Fruit fly (Drosophila melanogaster) whole organism, embryonic: ENCODE data around the gene Kdm3.

Experiments used
- Antp ChIP-seq: fragments of 200-800 bp; sonication (Bioruptor generic); optimal IDR thresholded peaks from 3 replicates; lab custom pipeline; 2016; ENCODE audit warnings: missing biosample characterization, missing genetic modification characterization
- Asciz ChIP-seq: fragments of 200-800 bp; sonication (Bioruptor generic); optimal IDR thresholded peaks from 2 replicates; lab custom pipeline; 2017; ENCODE audit warnings: missing biosample characterization, mild to moderate bottlenecking, missing genetic modification characterization, missing genetic modification reagents
- Atf6 ChIP-seq: fragments of 200-800 bp; sonication (Bioruptor generic); IDR thresholded peaks from 2 replicates; pipeline ENCODE4 v1.3.6; 2022; ENCODE audit warnings: missing biosample characterization, missing genetic modification characterization
- B-H1 ChIP-seq: fragments of 200-800 bp; sonication (Bioruptor generic); IDR thresholded peaks from 3 replicates; pipeline ENCODE4 v1.3.6; 2022; ENCODE audit warnings: missing biosample characterization, missing genetic modification characterization
- CG10209 ChIP-seq: fragments of 200-800 bp; sonication (Bioruptor generic); optimal IDR thresholded peaks from 3 replicates; lab custom pipeline; 2017; ENCODE audit warnings: missing biosample characterization, mild to moderate bottlenecking, missing genetic modification characterization, missing genetic modification reagents
- CG10267 ChIP-seq: fragments of 200-800 bp; sonication (Bioruptor generic); optimal IDR thresholded peaks from 2 replicates; lab custom pipeline; 2018; ENCODE audit warnings: missing biosample characterization, mild to moderate bottlenecking, missing genetic modification characterization, moderate library complexity
- CG10431 ChIP-seq: fragments of 200-800 bp; sonication (Bioruptor generic); optimal IDR thresholded peaks from 3 replicates; lab custom pipeline; 2018; ENCODE audit warnings: missing biosample characterization, mild to moderate bottlenecking, missing genetic modification characterization
- CG10565 ChIP-seq: fragments of 200-800 bp; sonication (Bioruptor generic); optimal IDR thresholded peaks from 3 replicates; lab custom pipeline; 2016; ENCODE audit warnings: missing biosample characterization, mild to moderate bottlenecking, missing genetic modification characterization
- CG11093 ChIP-seq: fragments of 200-800 bp; sonication (Bioruptor generic); IDR thresholded peaks from 3 replicates; pipeline ENCODE4 v1.3.6; 2022; ENCODE audit warnings: missing biosample characterization, missing genetic modification characterization
- CG12236 ChIP-seq: fragments of 200-800 bp; sonication (Bioruptor generic); optimal IDR thresholded peaks from 2 replicates; lab custom pipeline; 2016; ENCODE audit warnings: missing biosample characterization, missing genetic modification characterization
- CG12942 ChIP-seq: fragments of 200-800 bp; sonication (Bioruptor generic); optimal IDR thresholded peaks from 3 replicates; lab custom pipeline; 2016; ENCODE audit warnings: missing biosample characterization, missing genetic modification characterization
- CG13894 ChIP-seq: fragments of 200-800 bp; sonication (Bioruptor generic); optimal IDR thresholded peaks from 3 replicates; lab custom pipeline; 2018; ENCODE audit warnings: missing biosample characterization, mild to moderate bottlenecking, missing genetic modification characterization, moderate library complexity
- CG16779 ChIP-seq: fragments of 200-800 bp; sonication (Bioruptor generic); IDR thresholded peaks from 2 replicates; pipeline ENCODE4 v1.3.6; 2022; ENCODE audit warnings: missing biosample characterization, missing genetic modification characterization
- CG17359 ChIP-seq: fragments of 200-800 bp; sonication (Bioruptor generic); optimal IDR thresholded peaks from 3 replicates; lab custom pipeline; 2018; ENCODE audit warnings: missing biosample characterization, mild to moderate bottlenecking, missing genetic modification characterization, moderate library complexity
- CG2120 ChIP-seq: fragments of 200-800 bp; sonication (Bioruptor generic); optimal IDR thresholded peaks from 3 replicates; lab custom pipeline; 2016; ENCODE audit warnings: missing biosample characterization, missing genetic modification characterization
- CG32767 ChIP-seq: fragments of 200-800 bp; sonication (Bioruptor generic); IDR thresholded peaks from 2 replicates; pipeline ENCODE4 v1.3.6; 2022; ENCODE audit warnings: missing biosample characterization, missing genetic modification characterization
- CG3281 ChIP-seq: fragments of 200-800 bp; sonication (Bioruptor generic); optimal IDR thresholded peaks from 3 replicates; lab custom pipeline; 2017; ENCODE audit warnings: missing biosample characterization, mild to moderate bottlenecking, missing genetic modification characterization
- CG34422 ChIP-seq: fragments of 200-800 bp; sonication (Bioruptor generic); IDR thresholded peaks from 3 replicates; pipeline ENCODE4 v1.3.6; 2022; ENCODE audit warnings: missing biosample characterization, missing genetic modification characterization
- CG3838 ChIP-seq: fragments of 200-800 bp; sonication (Bioruptor generic); optimal IDR thresholded peaks from 3 replicates; lab custom pipeline; 2016; ENCODE audit warnings: missing biosample characterization, missing genetic modification characterization
- CG42726 ChIP-seq: fragments of 200-800 bp; sonication (Bioruptor generic); IDR thresholded peaks from 2 replicates; pipeline ENCODE4 v1.3.6; 2022; ENCODE audit warnings: missing biosample characterization, missing genetic modification characterization; ENCODE audit not compliant: partially characterized antibody
- CG4854 ChIP-seq: fragments of 200-800 bp; sonication (Bioruptor generic); optimal IDR thresholded peaks from 2 replicates; lab custom pipeline; 2016; ENCODE audit warnings: missing biosample characterization, missing genetic modification characterization, inconsistent platforms
- CG6254 ChIP-seq: fragments of 200-800 bp; sonication (Bioruptor generic); optimal IDR thresholded peaks from 3 replicates; lab custom pipeline; 2017; ENCODE audit warnings: mild to moderate bottlenecking, missing biosample characterization, missing genetic modification reagents, missing genetic modification characterization
- CG8359 ChIP-seq: fragments of 200-800 bp; sonication (Bioruptor generic); optimal IDR thresholded peaks from 2 replicates; lab custom pipeline; 2017; ENCODE audit warnings: missing biosample characterization, mild to moderate bottlenecking, missing genetic modification characterization, borderline replicate concordance
- CG9215 ChIP-seq: fragments of 200-800 bp; sonication (Bioruptor generic); IDR thresholded peaks from 2 replicates; pipeline ENCODE4 v1.3.6; 2022; ENCODE audit warnings: missing biosample characterization, missing genetic modification characterization
- Camta ChIP-seq: fragments of 200-800 bp; sonication (Bioruptor generic); optimal IDR thresholded peaks from 2 replicates; lab custom pipeline; 2016; ENCODE audit warnings: missing biosample characterization, missing genetic modification characterization
- Dfd ChIP-seq, 2 experiments: fragments of >200 bp; optimal IDR thresholded peaks; 2 replicates each; lab custom pipeline; 2017; ENCODE audit warnings: missing biosample characterization in 2 of 2, missing genetic modification characterization in 2 of 2
- GATAe ChIP-seq: fragments of 200-800 bp; sonication (Bioruptor generic); conservative IDR thresholded peaks from 2 replicates; pipeline ENCODE4 v1.3.6; 2022; ENCODE audit warnings: missing biosample characterization, missing genetic modification characterization
- Lim3 ChIP-seq: fragments of 200-800 bp; sonication (Bioruptor generic); IDR thresholded peaks from 2 replicates; pipeline ENCODE4 v1.3.6; 2022; ENCODE audit warnings: missing biosample characterization, missing genetic modification characterization
- Mad ChIP-seq: fragments of 200-800 bp; sonication (Bioruptor generic); optimal IDR thresholded peaks from 2 replicates; lab custom pipeline; 2016; ENCODE audit warnings: missing biosample characterization, missing genetic modification characterization
- Max ChIP-seq: fragments of 200-800 bp; sonication (Bioruptor generic); optimal IDR thresholded peaks from 2 replicates; lab custom pipeline; 2016; ENCODE audit warnings: missing biosample characterization, mild to moderate bottlenecking, missing genetic modification characterization
- Nf-YC ChIP-seq: fragments of 200-800 bp; optimal IDR thresholded peaks from 3 replicates; lab custom pipeline; 2019; ENCODE audit warnings: missing biosample characterization, mild to moderate bottlenecking, missing genetic modification characterization, moderate library complexity
- Scr ChIP-seq: fragments of 200-800 bp; sonication (Bioruptor generic); IDR thresholded peaks from 2 replicates; pipeline ENCODE4 v1.3.6; 2022; ENCODE audit warnings: missing biosample characterization, missing genetic modification characterization; ENCODE audit not compliant: partially characterized antibody
- Sin3A ChIP-seq: fragments of >200 bp; optimal IDR thresholded peaks from 2 replicates; lab custom pipeline; 2018
- Spps ChIP-seq: fragments of 200-800 bp; sonication (Bioruptor generic); optimal IDR thresholded peaks from 2 replicates; lab custom pipeline; 2018; ENCODE audit warnings: missing biosample characterization, mild to moderate bottlenecking, missing genetic modification characterization
- ase ChIP-seq: fragments of 200-800 bp; sonication (Bioruptor generic); IDR thresholded peaks from 3 replicates; pipeline ENCODE4 v1.3.6; 2022; ENCODE audit warnings: missing biosample characterization, missing genetic modification characterization
- disco-r ChIP-seq: fragments of 200-800 bp; sonication (Bioruptor generic); optimal IDR thresholded peaks from 2 replicates; lab custom pipeline; 2016; ENCODE audit warnings: missing biosample characterization, missing genetic modification characterization
- dm ChIP-seq: fragments of 200-800 bp; sonication (Bioruptor generic); optimal IDR thresholded peaks from 3 replicates; lab custom pipeline; 2016; ENCODE audit warnings: missing biosample characterization, missing genetic modification characterization
- eve ChIP-seq, 2 experiments: fragments of >200 bp; optimal IDR thresholded peaks; 2 replicates each; lab custom pipeline; 2017; ENCODE audit warnings: missing biosample characterization in 2 of 2, missing genetic modification characterization in 2 of 2
- exex ChIP-seq: fragments of 200-800 bp; sonication (Bioruptor generic); optimal IDR thresholded peaks from 4 replicates; lab custom pipeline; 2018; ENCODE audit warnings: missing biosample characterization, mild to moderate bottlenecking, missing genetic modification characterization, moderate library complexity
- gce ChIP-seq: fragments of 200-800 bp; sonication (Bioruptor generic); IDR thresholded peaks from 3 replicates; pipeline ENCODE4 v1.3.6; 2022; ENCODE audit warnings: missing biosample characterization, missing genetic modification characterization
- grau ChIP-seq: fragments of 200-800 bp; optimal IDR thresholded peaks from 3 replicates; lab custom pipeline; 2019; ENCODE audit warnings: missing biosample characterization, mild to moderate bottlenecking, missing genetic modification characterization, moderate library complexity
- klu ChIP-seq: fragments of 200-800 bp; sonication (Bioruptor generic); IDR thresholded peaks from 2 replicates; pipeline ENCODE4 v1.3.6; 2022; ENCODE audit warnings: missing biosample characterization, missing genetic modification characterization
- mam ChIP-seq: fragments of 200-800 bp; sonication (Bioruptor generic); optimal IDR thresholded peaks from 3 replicates; lab custom pipeline; 2016; ENCODE audit warnings: missing biosample characterization, missing genetic modification characterization
- nom ChIP-seq: fragments of 200-800 bp; sonication (Bioruptor generic); optimal IDR thresholded peaks from 2 replicates; lab custom pipeline; 2017; ENCODE audit warnings: missing biosample characterization, missing genetic modification characterization, mild to moderate bottlenecking, moderate library complexity, missing genetic modification reagents
- onecut ChIP-seq: fragments of 200-800 bp; sonication (Bioruptor generic); IDR thresholded peaks from 2 replicates; pipeline ENCODE4 v1.3.6; 2022; ENCODE audit warnings: missing biosample characterization, missing genetic modification characterization
- psq ChIP-seq: fragments of 200-800 bp; sonication (Bioruptor generic); optimal IDR thresholded peaks from 2 replicates; lab custom pipeline; 2017; ENCODE audit warnings: missing biosample characterization, missing genetic modification characterization
- pzg ChIP-seq: fragments of 200-800 bp; sonication (Bioruptor generic); optimal IDR thresholded peaks from 3 replicates; lab custom pipeline; 2018; ENCODE audit warnings: missing biosample characterization, mild to moderate bottlenecking, missing genetic modification characterization, moderate library complexity
- sens-2 ChIP-seq: fragments of 200-800 bp; sonication (Bioruptor generic); IDR thresholded peaks from 2 replicates; pipeline ENCODE4 v1.3.6; 2022; ENCODE audit warnings: missing biosample characterization, missing genetic modification characterization
- sisA ChIP-seq: fragments of 200-800 bp; sonication (Bioruptor generic); IDR thresholded peaks from 2 replicates; pipeline ENCODE4 v1.3.6; 2022; ENCODE audit warnings: missing biosample characterization, missing genetic modification characterization
- ttk ChIP-seq: fragments of 200-800 bp; sonication (Bioruptor generic); IDR thresholded peaks from 2 replicates; pipeline ENCODE4 v2.1.2; 2022; ENCODE audit warnings: missing biosample characterization, missing genetic modification characterization
- tup ChIP-seq: fragments of 200-800 bp; sonication (Bioruptor generic); optimal IDR thresholded peaks from 2 replicates; lab custom pipeline; 2016; ENCODE audit warnings: missing biosample characterization, mild to moderate bottlenecking, missing genetic modification characterization, moderate library complexity
- z ChIP-seq: fragments of 200-800 bp; sonication (Bioruptor generic); IDR thresholded peaks from 3 replicates; pipeline ENCODE4 v1.3.6; 2022; ENCODE audit warnings: missing biosample characterization, missing genetic modification characterization

Gene Kdm3

DNA sequence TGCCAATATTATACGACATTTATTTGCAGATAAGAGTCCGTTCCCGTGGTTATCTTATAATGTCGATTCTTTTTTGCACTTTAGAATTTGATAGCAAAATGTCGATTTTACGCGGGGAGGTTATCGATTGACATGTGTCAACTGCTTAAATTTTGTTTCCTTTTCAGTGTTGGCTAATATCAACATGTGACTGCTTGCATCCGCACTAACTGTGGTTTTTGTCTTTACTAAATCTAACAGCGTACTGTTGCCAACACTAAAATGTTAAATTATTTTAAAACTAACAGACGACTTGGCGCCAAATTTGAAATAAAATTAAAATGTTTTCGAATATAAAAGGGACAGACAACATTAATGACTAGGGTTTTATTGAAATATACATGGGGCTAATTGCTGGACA is 19.1 kb upstream of the Kdm3 start (continued):
- no peak for TF ChIP-seq CG32767 (GFP tag; lab: Robert Waterston, UW)
- peak; percentile 69 for TF ChIP-seq grau (tag; lab: Kevin White, UChicago)
- TF ChIP-seq nom (GFP tag; lab: Kevin White, UChicago): peak; percentile 20
- no peak for TF ChIP-seq Asciz (GFP tag; lab: Kevin White, UChicago)
- no peak for TF ChIP-seq Sin3A (lab: Kevin White, UChicago)
- peak; percentile 74 for TF ChIP-seq CG9215
- TF ChIP-seq CG42726 (GFP tag; lab: Robert Waterston, UW): peak; percentile 71
- TF ChIP-seq pzg (GFP tag; lab: Kevin White, UChicago): peak; percentile 99
- no peak for TF ChIP-seq gce
- no peak for TF ChIP-seq Dfd (GFP tag; optimal IDR thresholded peaks at IDR 0.05; lab: Kevin White, UChicago)
- TF ChIP-seq psq (GFP tag; lab: Kevin White, UChicago): peak; percentile 44
- peak; percentile 64 for TF ChIP-seq CG17359 (tag; lab: Kevin White, UChicago)
- peak; percentile 43; the same call in 1 of the 2 replicates for TF ChIP-seq ttk
- TF ChIP-seq CG34422 (GFP tag; lab: Robert Waterston, UW): 0 out of 3 replicates have a peak, but pooled peaks have one; percentile 8
- TF ChIP-seq Spps: no peak
- peak; percentile 89 for TF ChIP-seq CG4854 (GFP tag; lab: Kevin White, UChicago)
- no peak for TF ChIP-seq tup
- peak; percentile 74 for TF ChIP-seq disco-r (GFP tag; lab: Kevin White, UChicago)
- TF ChIP-seq sisA: no peak
- peak; percentile 87 for TF ChIP-seq CG13894 (tag; lab: Kevin White, UChicago)
- TF ChIP-seq CG10431: no peak
- TF ChIP-seq CG12236 (GFP tag; lab: Kevin White, UChicago): peak; percentile 12
- TF ChIP-seq CG12942: peak; percentile 74
- peak; percentile 17 for TF ChIP-seq Max
- TF ChIP-seq klu (GFP tag; lab: Robert Waterston, UW): peak; percentile 37; the same call in 1 of the 2 replicates
- TF ChIP-seq onecut (GFP tag; lab: Robert Waterston, UW): no peak
- TF ChIP-seq CG6254: no peak
- no peak for TF ChIP-seq z (GFP tag; lab: Robert Waterston, UW)
- peak; percentile 83 for TF ChIP-seq Antp (GFP tag; lab: Kevin White, UChicago)
- TF ChIP-seq B-H1: no peak
- TF ChIP-seq CG3838 (GFP tag; lab: Kevin White, UChicago): peak; percentile 33
- TF ChIP-seq CG10267 (tag; lab: Kevin White, UChicago): peak; percentile 99
- no peak for TF ChIP-seq CG8359 (GFP tag; lab: Kevin White, UChicago)
- peak; percentile 61 for TF ChIP-seq CG10209 (GFP tag; lab: Kevin White, UChicago)
- peak; percentile 40 for TF ChIP-seq exex
- TF ChIP-seq eve (GFP tag; optimal IDR thresholded peaks at IDR 0.05; lab: Kevin White, UChicago): no peak
- no peak for TF ChIP-seq sens-2
- peak; percentile 90 for TF ChIP-seq CG16779 (GFP tag; lab: Robert Waterston, UW)
- 0 out of 2 replicates have a peak, but pooled peaks have one; percentile 30 for TF ChIP-seq Atf6
- no peak for TF ChIP-seq CG11093 (GFP tag; lab: Robert Waterston, UW)
- TF ChIP-seq GATAe (GFP tag; lab: Robert Waterston, UW): no peak
- TF ChIP-seq Scr: peak; percentile 48; the same call in 1 of the 2 replicates
- peak; percentile 13 for TF ChIP-seq CG3281 (GFP tag; lab: Kevin White, UChicago)
- peak; percentile 88 for TF ChIP-seq mam (GFP tag; lab: Kevin White, UChicago)
- peak; percentile 42 for TF ChIP-seq Mad (GFP tag; lab: Kevin White, UChicago)
- no peak for TF ChIP-seq ase
- TF ChIP-seq Camta: peak; percentile 77
- TF ChIP-seq Nf-YC (tag; lab: Kevin White, UChicago): peak; percentile 70
- TF ChIP-seq Lim3: no peak
- TF ChIP-seq CG2120 (GFP tag; lab: Kevin White, UChicago): peak; percentile 94
- TF ChIP-seq dm: peak; percentile 75
- TF ChIP-seq CG10565 (GFP tag; lab: Kevin White, UChicago): no peak
